Fruit fly (Drosophila melanogaster) whole organism, prepupa: ENCODE measurements around the gene CG15876.
A peak's percentile ranks its signal among the peaks of the same experiment; 100 is the strongest.

ENCODE experiments used
- CG10631 ChIP-seq: fragments of 200-800 bp; sonication (Bioruptor generic); optimal IDR thresholded peaks from 2 replicates; lab custom pipeline; 2016; ENCODE audit warnings: missing biosample characterization, missing genetic modification characterization
- CG10669 ChIP-seq: fragments of 200-800 bp; sonication (Bioruptor generic); optimal IDR thresholded peaks from 3 replicates; lab custom pipeline; 2018; ENCODE audit warnings: missing biosample characterization, mild to moderate bottlenecking, missing genetic modification characterization, moderate library complexity
- CG11294 ChIP-seq: fragments of 200-800 bp; sonication (Bioruptor generic); IDR thresholded peaks from 2 replicates; pipeline ENCODE4 v1.3.6; 2022; ENCODE audit warnings: missing biosample characterization, missing genetic modification characterization
- CG11902 ChIP-seq: fragments of 200-800 bp; sonication (Bioruptor generic); optimal IDR thresholded peaks from 3 replicates; lab custom pipeline; 2016; ENCODE audit warnings: missing biosample characterization, missing genetic modification characterization
- CG15336 ChIP-seq: fragments of 200-800 bp; sonication (Bioruptor generic); IDR thresholded peaks from 2 replicates; pipeline ENCODE4 v1.3.6; 2022; ENCODE audit warnings: missing biosample characterization, missing genetic modification characterization
- CG16779 ChIP-seq: fragments of 200-800 bp; sonication (Bioruptor generic); optimal IDR thresholded peaks from 3 replicates; lab custom pipeline; 2017; ENCODE audit warnings: missing biosample characterization, mild to moderate bottlenecking, missing genetic modification characterization
- CG3032 ChIP-seq: fragments of 200-800 bp; optimal IDR thresholded peaks from 2 replicates; lab custom pipeline; 2019; ENCODE audit warnings: missing biosample characterization, mild to moderate bottlenecking, missing genetic modification characterization, moderate library complexity
- CG31627 ChIP-seq: fragments of 200-800 bp; sonication (Bioruptor generic); optimal IDR thresholded peaks from 3 replicates; lab custom pipeline; 2016; ENCODE audit warnings: missing biosample characterization, missing genetic modification characterization
- CG32006 ChIP-seq: fragments of 200-800 bp; sonication (Bioruptor generic); optimal IDR thresholded peaks from 3 replicates; lab custom pipeline; 2017; ENCODE audit warnings: missing biosample characterization, mild to moderate bottlenecking, missing genetic modification characterization
- CG34406 ChIP-seq: fragments of 200-800 bp; sonication (Bioruptor generic); optimal IDR thresholded peaks from 3 replicates; lab custom pipeline; 2016; ENCODE audit warnings: missing biosample characterization, missing genetic modification characterization
- CG3919 ChIP-seq: fragments of 200-800 bp; sonication (Bioruptor generic); optimal IDR thresholded peaks from 3 replicates; lab custom pipeline; 2016; ENCODE audit warnings: missing biosample characterization, missing genetic modification characterization
- CG6163 ChIP-seq: fragments of 200-800 bp; sonication (Bioruptor generic); IDR thresholded peaks from 3 replicates; pipeline ENCODE4 v1.3.6; 2022; ENCODE audit warnings: missing biosample characterization, missing genetic modification characterization
- CG6854 ChIP-seq: fragments of 200-800 bp; sonication (Bioruptor generic); optimal IDR thresholded peaks from 2 replicates; lab custom pipeline; 2017; ENCODE audit warnings: missing biosample characterization, mild to moderate bottlenecking, missing genetic modification characterization
- CG8119 ChIP-seq: fragments of 200-800 bp; sonication (Bioruptor generic); IDR thresholded peaks from 3 replicates; pipeline ENCODE4 v1.3.6; 2022; ENCODE audit warnings: missing biosample characterization, missing genetic modification characterization
- CG8632 ChIP-seq: fragments of 200-800 bp; sonication (Bioruptor generic); optimal IDR thresholded peaks from 3 replicates; lab custom pipeline; 2016; ENCODE audit warnings: missing biosample characterization, missing genetic modification characterization
- CG9139 ChIP-seq: fragments of 200-800 bp; sonication (Bioruptor generic); optimal IDR thresholded peaks from 3 replicates; lab custom pipeline; 2017; ENCODE audit warnings: missing biosample characterization, mild to moderate bottlenecking, missing genetic modification characterization
- Eip75B ChIP-seq: fragments of 200-800 bp; sonication (Bioruptor generic); optimal IDR thresholded peaks from 3 replicates; lab custom pipeline; 2016; ENCODE audit warnings: missing biosample characterization, missing genetic modification characterization
- Eip78C ChIP-seq: fragments of 200-800 bp; sonication (Bioruptor generic); peaks from one replicate; lab custom pipeline; 2016; ENCODE audit warnings: missing biosample characterization, missing genetic modification characterization
- Ets21C ChIP-seq: fragments of 200-800 bp; sonication (Bioruptor generic); optimal IDR thresholded peaks from 3 replicates; lab custom pipeline; 2016; ENCODE audit warnings: missing biosample characterization, missing genetic modification characterization
- Ets96B ChIP-seq: fragments of 200-800 bp; optimal IDR thresholded peaks from 2 replicates; lab custom pipeline; 2019; ENCODE audit warnings: missing biosample characterization, mild to moderate bottlenecking, missing genetic modification characterization, moderate library complexity
- Hr39 ChIP-seq: fragments of 200-800 bp; sonication (Bioruptor generic); optimal IDR thresholded peaks from 2 replicates; lab custom pipeline; 2016; ENCODE audit warnings: missing biosample characterization, missing genetic modification characterization
- Lpt ChIP-seq: fragments of 200-800 bp; sonication (Bioruptor generic); optimal IDR thresholded peaks from 3 replicates; lab custom pipeline; 2016; ENCODE audit warnings: missing biosample characterization, missing genetic modification characterization
- Met ChIP-seq: fragments of 200-800 bp; sonication (Bioruptor generic); optimal IDR thresholded peaks from 3 replicates; lab custom pipeline; 2016; ENCODE audit warnings: missing biosample characterization, missing genetic modification characterization
- OdsH ChIP-seq: fragments of 200-800 bp; sonication (Bioruptor generic); optimal IDR thresholded peaks from 3 replicates; lab custom pipeline; 2016; ENCODE audit warnings: missing biosample characterization, missing genetic modification characterization
- Sox102F ChIP-seq: fragments of 200-800 bp; sonication (Bioruptor generic); optimal IDR thresholded peaks from 2 replicates; lab custom pipeline; 2016; ENCODE audit warnings: missing biosample characterization, mild to moderate bottlenecking, missing genetic modification characterization
- Sox14 ChIP-seq: fragments of 200-800 bp; sonication (Bioruptor generic); optimal IDR thresholded peaks from 3 replicates; lab custom pipeline; 2016; ENCODE audit warnings: missing biosample characterization, missing genetic modification characterization
- Sox15 ChIP-seq: fragments of 200-800 bp; sonication (Bioruptor generic); optimal IDR thresholded peaks from 3 replicates; lab custom pipeline; 2016; ENCODE audit warnings: missing biosample characterization, missing genetic modification characterization
- achi ChIP-seq: fragments of 200-800 bp; sonication (Bioruptor generic); optimal IDR thresholded peaks from 3 replicates; lab custom pipeline; 2016; ENCODE audit warnings: missing biosample characterization, missing genetic modification characterization
- acj6 ChIP-seq: fragments of 200-800 bp; sonication (Bioruptor generic); optimal IDR thresholded peaks from 3 replicates; lab custom pipeline; 2016; ENCODE audit warnings: missing biosample characterization, missing genetic modification characterization
- dsx ChIP-seq: fragments of 200-800 bp; optimal IDR thresholded peaks from 3 replicates; lab custom pipeline; 2019; ENCODE audit warnings: missing biosample characterization, mild to moderate bottlenecking, missing genetic modification characterization, moderate library complexity; ENCODE audit not compliant: poor library complexity, severe bottlenecking
- eg ChIP-seq: fragments of 200-800 bp; sonication (Bioruptor generic); IDR thresholded peaks from 3 replicates; pipeline ENCODE4 v1.3.6; 2022; ENCODE audit warnings: missing biosample characterization, missing genetic modification characterization
- esn ChIP-seq: fragments of 200-800 bp; sonication (Bioruptor generic); optimal IDR thresholded peaks from 2 replicates; lab custom pipeline; 2016; ENCODE audit warnings: missing biosample characterization, mild to moderate bottlenecking, missing genetic modification characterization, moderate library complexity
- fd59A ChIP-seq: fragments of 200-800 bp; sonication (Bioruptor generic); optimal IDR thresholded peaks from 2 replicates; lab custom pipeline; 2017; ENCODE audit warnings: missing biosample characterization, mild to moderate bottlenecking, missing genetic modification characterization, missing genetic modification reagents
- fd85E ChIP-seq: fragments of 200-800 bp; sonication (Bioruptor generic); optimal IDR thresholded peaks from 3 replicates; lab custom pipeline; 2016; ENCODE audit warnings: missing biosample characterization, missing genetic modification characterization
- pdm3 ChIP-seq: fragments of 200-800 bp; sonication (Bioruptor generic); optimal IDR thresholded peaks from 3 replicates; lab custom pipeline; 2016; ENCODE audit warnings: missing biosample characterization, missing genetic modification characterization
- salr ChIP-seq, 2 experiments: fragments of 200-800 bp; sonication (Bioruptor generic); optimal IDR thresholded peaks; 3 replicates each; lab custom pipeline; 2016 to 2018; ENCODE audit warnings: missing biosample characterization in 2 of 2, missing genetic modification characterization in 2 of 2, mild to moderate bottlenecking in 1 of 2
- ss ChIP-seq, 2 experiments: fragments of 200-800 bp; sonication (Bioruptor generic); optimal IDR thresholded peaks; 2 replicates in 1 of 2; 3 replicates in 1 of 2; lab custom pipeline; 2017 to 2018; ENCODE audit warnings: mild to moderate bottlenecking in 2 of 2, missing biosample characterization in 2 of 2, missing genetic modification characterization in 2 of 2, moderate library complexity in 1 of 2
- svp ChIP-seq: fragments of 200-800 bp; sonication (Bioruptor generic); peaks from one replicate; lab custom pipeline; 2016; ENCODE audit warnings: missing biosample characterization, missing genetic modification characterization
- topi ChIP-seq: fragments of 200-800 bp; sonication (Bioruptor generic); optimal IDR thresholded peaks from 3 replicates; lab custom pipeline; 2016; ENCODE audit warnings: missing biosample characterization, missing genetic modification characterization

Gene CG15876

DNA sequence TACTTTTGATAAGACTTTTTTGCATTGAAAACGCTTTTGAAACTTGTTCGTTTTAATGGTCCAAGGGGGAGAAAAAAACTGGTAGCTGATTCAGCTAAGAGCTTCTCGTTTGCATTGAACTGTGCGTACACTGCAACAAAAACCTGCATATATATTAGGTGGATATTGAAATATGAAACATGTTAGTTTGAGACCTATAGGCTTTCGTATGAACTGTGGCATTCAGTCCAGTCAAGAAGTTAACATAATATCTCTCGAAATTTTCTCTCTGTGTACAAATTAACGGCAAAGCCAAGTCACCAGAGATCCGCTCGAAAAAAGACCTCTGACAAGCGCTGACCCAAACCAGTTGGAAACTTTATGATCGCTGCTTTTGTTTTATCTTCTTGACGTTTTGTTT lies 3.4 kb upstream of the CG15876 start (continued):
- TF ChIP-seq esn (GFP tag; lab: Kevin White, UChicago) (peak; percentile 87), CG8632 (peak; percentile 89), acj6 (peak; percentile 92), achi (GFP tag; lab: Kevin White, UChicago) (peak; percentile 88), OdsH (GFP tag; lab: Kevin White, UChicago) (peak; percentile 91), Sox102F (peak; percentile 90), CG10631 (GFP tag; lab: Kevin White, UChicago) (peak; percentile 70), fd85E (GFP tag; lab: Kevin White, UChicago) (peak; percentile 77), Eip78C (peak; percentile 85), svp (GFP tag; lab: Kevin White, UChicago) (peak; percentile 70), CG11294 (GFP tag; lab: Robert Waterston, UW) (peak; percentile 64), Eip75B (peak; percentile 86), CG3919 (peak; percentile 95), CG34406 (GFP tag; lab: Kevin White, UChicago) (peak; percentile 87), CG15336 (GFP tag; lab: Robert Waterston, UW) (peak; percentile 89), salr (GFP tag; optimal IDR thresholded peaks at IDR 0.05; lab: Kevin White, UChicago) (peak; percentile 67 to 68), CG10669 (peak; percentile 78), Sox15 (GFP tag; lab: Kevin White, UChicago) (peak; percentile 85), CG16779 (peak; percentile 36), CG8119 (GFP tag; lab: Robert Waterston, UW) (peak; percentile 88), Met (GFP tag; lab: Kevin White, UChicago) (peak; percentile 89), fd59A (GFP tag; lab: Kevin White, UChicago) (peak; percentile 73)

DNA sequence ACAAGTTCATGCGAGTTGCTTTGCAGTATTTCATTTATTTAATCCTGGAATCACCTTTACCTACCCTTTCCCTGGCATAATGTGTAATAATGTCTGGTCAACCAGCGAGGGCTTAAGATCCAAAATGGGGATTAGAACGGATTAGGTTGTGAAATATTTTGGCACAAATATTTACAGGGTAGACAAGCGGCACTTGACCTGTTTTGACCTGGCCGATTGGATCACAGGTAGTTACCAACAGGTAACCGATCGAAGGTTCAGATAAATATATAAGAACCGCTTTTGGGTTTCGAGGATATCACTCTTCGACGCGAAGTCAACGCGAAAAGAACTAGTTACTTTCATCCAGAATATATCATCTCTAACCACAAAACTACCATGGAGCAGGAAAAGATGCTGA lies 2.7 kb upstream of the CG15876 start, which contains the start of gene CG13713:
Gene CG13713, plus strand, starts transcription at position 301 of the 400 bp plus-strand sequence.
- TF ChIP-seq Hr39 (no peak), CG10669 (no peak), CG6854 (GFP tag; lab: Kevin White, UChicago) (no peak), fd59A (GFP tag; lab: Kevin White, UChicago) (no peak), Lpt (GFP tag; lab: Kevin White, UChicago) (no peak), Ets96B (tag; lab: Kevin White, UChicago) (no peak), CG6163 (GFP tag; lab: Robert Waterston, UW) (no peak), CG11902 (GFP tag; lab: Kevin White, UChicago) (no peak), topi (GFP tag; lab: Kevin White, UChicago) (no peak), OdsH (GFP tag; lab: Kevin White, UChicago) (no peak), CG3032 (tag; lab: Kevin White, UChicago) (no peak), CG31627 (no peak), CG8119 (GFP tag; lab: Robert Waterston, UW) (no peak), Ets21C (GFP tag; lab: Kevin White, UChicago) (no peak), eg (GFP tag; lab: Robert Waterston, UW) (no peak), CG16779 (no peak), CG11294 (GFP tag; lab: Robert Waterston, UW) (no peak), achi (GFP tag; lab: Kevin White, UChicago) (no peak), CG32006 (GFP tag; lab: Kevin White, UChicago) (no peak)

DNA sequence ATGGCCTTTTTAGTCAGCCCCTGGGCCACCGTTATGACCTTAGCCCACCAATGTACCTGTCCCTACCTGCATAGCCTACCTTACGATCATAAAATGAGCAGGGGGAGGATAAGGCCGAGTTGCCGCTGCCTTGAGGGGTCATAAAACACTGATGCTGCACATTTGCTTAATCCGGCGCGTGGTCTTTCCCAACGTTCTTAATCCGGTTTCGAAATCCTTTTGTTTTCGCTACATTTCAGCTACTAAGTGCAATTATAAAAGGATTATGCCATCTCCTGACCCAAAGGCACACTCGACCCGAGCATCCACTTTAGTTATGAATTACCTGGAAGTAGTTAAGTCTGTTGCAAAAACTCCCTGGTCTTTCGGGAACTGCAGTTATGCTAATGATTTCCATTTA lies 1.7 kb upstream of the CG15876 start:
- no peak for TF ChIP-seq acj6
- no peak for TF ChIP-seq dsx (GFP tag; lab: Kevin White, UChicago)
- TF ChIP-seq fd85E (GFP tag; lab: Kevin White, UChicago) = no peak
- TF ChIP-seq Sox14 (GFP tag; lab: Kevin White, UChicago) = no peak
- TF ChIP-seq salr (GFP tag; optimal IDR thresholded peaks at IDR 0.05; lab: Kevin White, UChicago) = no peak
- no peak for TF ChIP-seq ss (GFP tag; optimal IDR thresholded peaks at IDR 0.05; lab: Kevin White, UChicago)
- no peak for TF ChIP-seq pdm3 (GFP tag; lab: Kevin White, UChicago)
- no peak for TF ChIP-seq CG10631 (GFP tag; lab: Kevin White, UChicago)
- TF ChIP-seq CG6163 (GFP tag; lab: Robert Waterston, UW) = no peak
- no peak for TF ChIP-seq CG32006 (GFP tag; lab: Kevin White, UChicago)
- no peak for TF ChIP-seq CG34406 (GFP tag; lab: Kevin White, UChicago)
- no peak for TF ChIP-seq CG9139 (GFP tag; lab: Kevin White, UChicago)
- TF ChIP-seq Eip78C = no peak
- TF ChIP-seq, all 60 proteins: peak for 0
